Worm (Caenorhabditis elegans): Measurements from ENCODE around the gene suox-1.

Gene suox-1

DNA sequence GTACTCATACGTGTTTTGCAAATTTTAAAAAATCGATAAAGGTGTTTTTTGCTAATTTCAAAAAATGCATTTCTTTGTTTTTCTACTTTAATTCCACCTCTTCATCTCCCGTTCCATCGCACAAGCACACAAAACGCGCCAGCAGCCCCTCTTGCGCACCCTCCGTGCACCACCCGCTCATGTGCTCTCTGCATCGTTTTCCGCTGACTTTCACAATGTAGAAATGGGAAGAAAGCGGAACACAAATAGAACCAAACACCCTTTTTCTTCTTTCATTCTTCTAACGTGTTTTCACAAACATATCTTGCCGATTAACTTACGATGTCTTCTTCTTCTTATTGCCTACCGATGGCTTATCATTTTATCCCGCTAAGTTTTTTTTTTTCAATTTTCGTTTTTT, 4.6 kb upstream of the suox-1 start:
- peak; percentile 58; the same call in 1 of the 2 replicates for TF ChIP-seq lin-26 (GFP tag; IDR thresholded peaks at IDR 0.05)
- peak; percentile 75; the same call in 1 of the 2 replicates for TF ChIP-seq let-526 (GFP tag; IDR thresholded peaks at IDR 0.05)
- peak; percentile 20 for TF ChIP-seq die-1 (tag; optimal IDR thresholded peaks at IDR 0.05)
- no peak for TF ChIP-seq lin-35 (GFP tag; optimal IDR thresholded peaks at IDR 0.05)
- no peak for TF ChIP-seq nfya-2 (GFP tag; IDR thresholded peaks at IDR 0.05)
- TF ChIP-seq zfh-2 (GFP tag; conservative IDR thresholded peaks at IDR 0.05) = peak; percentile 97
- no peak for TF ChIP-seq ceh-79 (tag; optimal IDR thresholded peaks at IDR 0.05)
- no peak for TF ChIP-seq zim-3 (tag; optimal IDR thresholded peaks at IDR 0.05)
- TF ChIP-seq ets-4 (GFP tag; optimal IDR thresholded peaks at IDR 0.05) = peak; percentile 57
- no peak for TF ChIP-seq cebp-2 (GFP tag; IDR thresholded peaks at IDR 0.05)
- no peak; the same call in 1 of the 2 replicates for TF ChIP-seq ekl-4 (GFP tag; IDR thresholded peaks at IDR 0.05)
- peak; percentile 49 for TF ChIP-seq ZK185.1 (tag; optimal IDR thresholded peaks at IDR 0.05; ENCODE audit: poor library complexity, severe bottlenecking)
- TF ChIP-seq mel-28 (tag; optimal IDR thresholded peaks at IDR 0.05; ENCODE audit: borderline replicate concordance) = no peak
- TF ChIP-seq ztf-18 (tag; optimal IDR thresholded peaks at IDR 0.05) = peak; percentile 95
- no peak for TF ChIP-seq mxl-1 (tag; optimal IDR thresholded peaks at IDR 0.05)
- TF ChIP-seq repo-1 (tag; optimal IDR thresholded peaks at IDR 0.05) = peak; percentile 51
- TF ChIP-seq cebp-1 (GFP tag; IDR thresholded peaks at IDR 0.05) = peak; percentile 72; the same call in 1 of the 2 replicates
- TF ChIP-seq cebp-1 (tag; optimal IDR thresholded peaks at IDR 0.05) = peak; percentile 91
- 0 out of 2 replicates have a peak, but pooled peaks have one; percentile 17 for TF ChIP-seq ceh-40 (GFP tag; IDR thresholded peaks at IDR 0.05)
- no peak for TF ChIP-seq hlh-26 (GFP tag; conservative IDR thresholded peaks at IDR 0.05)
- peak; percentile 6 for TF ChIP-seq snpc-4 (GFP tag; optimal IDR thresholded peaks at IDR 0.05)
- TF ChIP-seq snpc-4 (tag; optimal IDR thresholded peaks at IDR 0.05) = peak; percentile 44 to 63 (median 57)
- TF ChIP-seq lir-1 (GFP tag; conservative IDR thresholded peaks at IDR 0.05) = peak; percentile 49; the same call in 1 of the 2 replicates
- no peak for TF ChIP-seq snpc-1.1 (tag; optimal IDR thresholded peaks at IDR 0.05; ENCODE audit: insufficient read depth)
- TF ChIP-seq let-607 (tag; optimal IDR thresholded peaks at IDR 0.05) = peak; percentile 50 to 59
- peak; percentile 24 for TF ChIP-seq atf-7 (tag; optimal IDR thresholded peaks at IDR 0.05)
- TF ChIP-seq lsl-1 (GFP tag; optimal IDR thresholded peaks at IDR 0.05) = no peak
- no peak for TF ChIP-seq rec-8 (tag; optimal IDR thresholded peaks at IDR 0.05)
- no peak for TF ChIP-seq D2030.7 (GFP tag; IDR thresholded peaks at IDR 0.05)
- TF ChIP-seq F52B5.7 (tag; optimal IDR thresholded peaks at IDR 0.05) = no peak
- peak; percentile 83 for TF ChIP-seq K12H6.12 (tag; optimal IDR thresholded peaks at IDR 0.05)
- TF ChIP-seq F22D6.2 (tag; optimal IDR thresholded peaks at IDR 0.05) = peak; percentile 35
- peak; percentile 63 for TF ChIP-seq lin-54 (GFP tag; optimal IDR thresholded peaks at IDR 0.05)
- no peak for TF ChIP-seq nhr-120 (GFP tag; IDR thresholded peaks at IDR 0.05)
- 0 out of 2 replicates have a peak, but pooled peaks have one; percentile 13 for TF ChIP-seq Y67H2A.10 (GFP tag; conservative IDR thresholded peaks at IDR 0.05)
- no peak for TF ChIP-seq ceh-91 (GFP tag; IDR thresholded peaks at IDR 0.05)
- TF ChIP-seq unc-62 (GFP tag; optimal IDR thresholded peaks at IDR 0.05) = no peak
- peak; percentile 76 for TF ChIP-seq pbrm-1 (GFP tag; IDR thresholded peaks at IDR 0.05)
- TF ChIP-seq mcd-1 (GFP tag; IDR thresholded peaks at IDR 0.05) = peak; percentile 83
- TF ChIP-seq efl-1 (GFP tag; optimal IDR thresholded peaks at IDR 0.05) = no peak
- peak; percentile 58 for TF ChIP-seq chd-7 (tag; optimal IDR thresholded peaks at IDR 0.05)
- peak; percentile 86 for TF ChIP-seq attf-5 (GFP tag; optimal IDR thresholded peaks at IDR 0.05)
- TF ChIP-seq madf-6 (GFP tag; IDR thresholded peaks at IDR 0.05) = 0 out of 2 replicates have a peak, but pooled peaks have one; percentile 21
- peak; percentile 60 for TF ChIP-seq rcor-1 (GFP tag; IDR thresholded peaks at IDR 0.05)
- peak; percentile 55 for TF ChIP-seq pha-4 (tag; optimal IDR thresholded peaks at IDR 0.05)
- TF ChIP-seq somi-1 (GFP tag; optimal IDR thresholded peaks at IDR 0.05) = peak; percentile 61
- no peak for TF ChIP-seq lsy-27 (tag; optimal IDR thresholded peaks at IDR 0.05; ENCODE audit: borderline replicate concordance, insufficient read depth)
- TF ChIP-seq ceh-100 (GFP tag; IDR thresholded peaks at IDR 0.05) = no peak
